Worm (Caenorhabditis elegans) whole organism, L1 larva: ENCODE data around the gene dnpp-1.
A peak's percentile ranks its signal among the peaks of the same experiment; 100 is the strongest.

ENCODE experiments used
- aly-2 ChIP-seq: fragments of 150-350 bp; optimal IDR thresholded peaks from 2 replicates; lab custom pipeline; 2014; ENCODE audit warnings: missing biosample characterization, missing genetic modification characterization
- ama-1 ChIP-seq: fragments of 150-350 bp; optimal IDR thresholded peaks from 2 replicates; lab custom pipeline; 2014
- blmp-1 ChIP-seq: fragments of 150-350 bp; optimal IDR thresholded peaks from 2 replicates; lab custom pipeline; 2014; ENCODE audit warnings: missing biosample characterization, missing genetic modification characterization
- ceh-63 ChIP-seq: fragments of 200-800 bp; sonication (Bioruptor generic); optimal IDR thresholded peaks from 2 replicates; lab custom pipeline; 2018; ENCODE audit warnings: mild to moderate bottlenecking, missing genetic modification characterization, missing compliant biosample characterization
- ceh-8 ChIP-seq: fragments of 200-800 bp; sonication (Bioruptor generic); optimal IDR thresholded peaks from 2 replicates; lab custom pipeline; 2018; ENCODE audit warnings: mild to moderate bottlenecking, missing genetic modification characterization, moderate library complexity, missing compliant biosample characterization
- ceh-82 ChIP-seq, 3 experiments: fragments of 150-350 bp in 1 of 3; sonication (generic microtip) in 2 of 3; optimal IDR thresholded peaks; 2 replicates each; lab custom pipeline; 2014 to 2017; ENCODE audit warnings: missing biosample characterization in 3 of 3, missing genetic modification characterization in 3 of 3
- ceh-88 ChIP-seq: fragments of 200-800 bp; sonication (Bioruptor generic); IDR thresholded peaks from 2 replicates; pipeline ENCODE4 v1.3.6; 2022; ENCODE audit warnings: missing genetic modification characterization, missing compliant biosample characterization
- ceh-90 ChIP-seq: sonication (generic microtip); optimal IDR thresholded peaks from 2 replicates; lab custom pipeline; 2016; ENCODE audit warnings: missing genetic modification characterization, missing compliant biosample characterization
- ces-1 ChIP-seq: fragments of 150-350 bp; optimal IDR thresholded peaks from 2 replicates; lab custom pipeline; 2014; ENCODE audit warnings: missing biosample characterization, missing genetic modification reagents, missing genetic modification characterization
- dpl-1 ChIP-seq, 3 experiments: fragments of 150-350 bp in 2 of 3; sonication (generic microtip) in 1 of 3; optimal IDR thresholded peaks; 2 replicates each; lab custom pipeline; 2014 to 2017; ENCODE audit warnings: missing biosample characterization in 3 of 3, missing genetic modification characterization in 3 of 3, missing genetic modification reagents in 3 of 3
- dsc-1 ChIP-seq: sonication (generic microtip); optimal IDR thresholded peaks from 2 replicates; lab custom pipeline; 2016; ENCODE audit warnings: mild to moderate bottlenecking, missing genetic modification characterization, missing compliant biosample characterization
- efl-1 ChIP-seq, 4 experiments: fragments of 150-350 bp; optimal IDR thresholded peaks in 3 of 4; peaks in 1 of 4; 1 replicate in 1 of 4; 2 replicates in 3 of 4; lab custom pipeline; 2014; ENCODE audit warnings: missing biosample characterization in 2 of 4, missing genetic modification characterization in 2 of 4, missing genetic modification reagents in 2 of 4
- efl-3 ChIP-seq: fragments of 200-800 bp; sonication (Bioruptor generic); optimal IDR thresholded peaks from 2 replicates; lab custom pipeline; 2018; ENCODE audit warnings: mild to moderate bottlenecking, missing genetic modification characterization, missing compliant biosample characterization
- egl-27 ChIP-seq, 2 experiments: fragments of 150-350 bp in 1 of 2; sonication (generic microtip); optimal IDR thresholded peaks; 3 replicates each; lab custom pipeline; 2017 to 2018; ENCODE audit warnings: missing biosample characterization in 2 of 2, missing genetic modification characterization in 2 of 2, missing genetic modification reagents in 2 of 2
- elt-2 ChIP-seq: sonication (generic microtip); optimal IDR thresholded peaks from 2 replicates; lab custom pipeline; 2016; ENCODE audit warnings: missing genetic modification characterization, mild to moderate bottlenecking, inconsistent platforms, missing compliant biosample characterization, missing genetic modification reagents
- fkh-4 ChIP-seq: sonication (generic microtip); optimal IDR thresholded peaks from 2 replicates; lab custom pipeline; 2016; ENCODE audit warnings: missing compliant biosample characterization, missing genetic modification characterization, borderline replicate concordance
- grh-1 ChIP-seq: fragments of 200-800 bp; sonication (Bioruptor generic); IDR thresholded peaks from 2 replicates; pipeline ENCODE4 v1.3.6; 2022; ENCODE audit warnings: missing genetic modification reagents, missing genetic modification characterization, missing compliant biosample characterization
- hlh-17 ChIP-seq: fragments of 200-800 bp; sonication (Bioruptor generic); optimal IDR thresholded peaks from 2 replicates; lab custom pipeline; 2018; ENCODE audit warnings: missing genetic modification characterization, mild to moderate bottlenecking, missing compliant biosample characterization, moderate library complexity, borderline replicate concordance
- hlh-4 ChIP-seq: sonication (generic microtip); optimal IDR thresholded peaks from 2 replicates; lab custom pipeline; 2016; ENCODE audit warnings: mild to moderate bottlenecking, missing genetic modification characterization, missing compliant biosample characterization
- isw-1 ChIP-seq: fragments of 200-800 bp; sonication (Bioruptor generic); IDR thresholded peaks from 2 replicates; pipeline ENCODE4 v1.3.6; 2022; ENCODE audit warnings: missing genetic modification characterization, missing compliant biosample characterization
- lin-13 ChIP-seq: fragments of 150-350 bp; optimal IDR thresholded peaks from 2 replicates; lab custom pipeline; 2014; ENCODE audit warnings: missing biosample characterization, missing genetic modification reagents, missing genetic modification characterization
- lin-14 ChIP-seq: fragments of 200-800 bp; sonication (Bioruptor generic); optimal IDR thresholded peaks from 2 replicates; lab custom pipeline; 2018; ENCODE audit warnings: mild to moderate bottlenecking, missing genetic modification characterization, moderate library complexity, missing compliant biosample characterization
- lin-35 ChIP-seq, 2 experiments: fragments of 150-350 bp; optimal IDR thresholded peaks; 2 replicates each; lab custom pipeline; 2014; ENCODE audit warnings: missing biosample characterization in 2 of 2, missing genetic modification characterization in 2 of 2, missing genetic modification reagents in 2 of 2
- lin-39 ChIP-seq: fragments of 150-350 bp; optimal IDR thresholded peaks from 2 replicates; lab custom pipeline; 2014; ENCODE audit warnings: missing biosample characterization, missing genetic modification reagents, missing genetic modification characterization
- lsy-2 ChIP-seq, 2 experiments: fragments of 150-350 bp; optimal IDR thresholded peaks; 2 replicates each; lab custom pipeline; 2014; ENCODE audit warnings: missing biosample characterization in 2 of 2, missing genetic modification characterization in 2 of 2
- mdl-1 ChIP-seq, 2 experiments: fragments of 150-350 bp; optimal IDR thresholded peaks; 2 replicates each; lab custom pipeline; 2014 to 2017; ENCODE audit warnings: missing biosample characterization in 2 of 2, missing genetic modification characterization in 2 of 2, inconsistent platforms in 1 of 2
- mep-1 ChIP-seq: fragments of 150-350 bp; optimal IDR thresholded peaks from 2 replicates; lab custom pipeline; 2014; ENCODE audit warnings: missing biosample characterization, missing genetic modification characterization
- nhr-11 ChIP-seq: fragments of 150-350 bp; optimal IDR thresholded peaks from 2 replicates; lab custom pipeline; 2014; ENCODE audit warnings: missing biosample characterization, missing genetic modification characterization
- nhr-19 ChIP-seq: fragments of 200-800 bp; sonication (Bioruptor generic); conservative IDR thresholded peaks from 2 replicates; pipeline ENCODE4 v1.3.6; 2022; ENCODE audit warnings: missing genetic modification characterization, missing compliant biosample characterization
- nhr-20 ChIP-seq: sonication (generic microtip); optimal IDR thresholded peaks from 2 replicates; lab custom pipeline; 2016; ENCODE audit warnings: mild to moderate bottlenecking, missing genetic modification characterization, missing compliant biosample characterization
- nhr-28 ChIP-seq: fragments of 150-350 bp; optimal IDR thresholded peaks from 2 replicates; lab custom pipeline; 2014; ENCODE audit warnings: missing biosample characterization, missing genetic modification characterization
- nhr-71 ChIP-seq: sonication (generic microtip); optimal IDR thresholded peaks from 2 replicates; lab custom pipeline; 2016; ENCODE audit warnings: mild to moderate bottlenecking, missing genetic modification characterization, moderate library complexity, missing compliant biosample characterization
- nhr-85 ChIP-seq: sonication (generic microtip); peaks from one replicate; lab custom pipeline; 2016; ENCODE audit warnings: missing genetic modification characterization, inconsistent platforms, missing compliant biosample characterization
- nhr-90 ChIP-seq: sonication (generic microtip); optimal IDR thresholded peaks from 2 replicates; lab custom pipeline; 2016; ENCODE audit warnings: mild to moderate bottlenecking, missing genetic modification characterization, missing compliant biosample characterization; ENCODE audit not compliant: poor library complexity
- pax-3 ChIP-seq: fragments of 200-800 bp; sonication (Bioruptor generic); optimal IDR thresholded peaks from 2 replicates; lab custom pipeline; 2018; ENCODE audit warnings: mild to moderate bottlenecking, missing genetic modification characterization, moderate library complexity, missing compliant biosample characterization
- rnt-1 ChIP-seq: sonication (generic microtip); optimal IDR thresholded peaks from 2 replicates; lab custom pipeline; 2016; ENCODE audit warnings: mild to moderate bottlenecking, missing genetic modification characterization, moderate library complexity, missing compliant biosample characterization
- skn-1 ChIP-seq: fragments of 150-350 bp; optimal IDR thresholded peaks from 2 replicates; lab custom pipeline; 2014; ENCODE audit warnings: missing biosample characterization, missing genetic modification characterization
- snu-23 ChIP-seq: sonication (generic microtip); optimal IDR thresholded peaks from 2 replicates; lab custom pipeline; 2016; ENCODE audit warnings: missing genetic modification characterization, missing compliant biosample characterization
- sptf-1 ChIP-seq: fragments of 150-350 bp; optimal IDR thresholded peaks from 2 replicates; lab custom pipeline; 2014; ENCODE audit warnings: missing biosample characterization, missing genetic modification characterization
- sup-37 ChIP-seq: fragments of 200-800 bp; sonication (Bioruptor generic); optimal IDR thresholded peaks from 2 replicates; lab custom pipeline; 2018; ENCODE audit warnings: mild to moderate bottlenecking, missing genetic modification characterization, missing compliant biosample characterization
- swsn-7 ChIP-seq: sonication (generic microtip); optimal IDR thresholded peaks from 2 replicates; lab custom pipeline; 2016; ENCODE audit warnings: missing genetic modification characterization, missing compliant biosample characterization
- unc-62 ChIP-seq: fragments of 150-350 bp; optimal IDR thresholded peaks from 2 replicates; lab custom pipeline; 2014; ENCODE audit warnings: missing biosample characterization, missing genetic modification reagents, missing genetic modification characterization
- unc-86 ChIP-seq: sonication (generic microtip); optimal IDR thresholded peaks from 2 replicates; lab custom pipeline; 2016; ENCODE audit warnings: missing genetic modification characterization, missing compliant biosample characterization
- xbp-1 ChIP-seq: sonication (generic microtip); optimal IDR thresholded peaks from 2 replicates; lab custom pipeline; 2016; ENCODE audit warnings: missing genetic modification characterization, missing compliant biosample characterization
- zip-4 ChIP-seq: fragments of 200-800 bp; sonication (Bioruptor generic); optimal IDR thresholded peaks from 2 replicates; lab custom pipeline; 2018; ENCODE audit warnings: mild to moderate bottlenecking, missing genetic modification characterization, moderate library complexity, missing compliant biosample characterization

Gene dnpp-1

ce11 chrIII:5874263-5874662 is 10.7 kb upstream of the dnpp-1 start (continued):
- peak; percentile 58 for TF ChIP-seq nhr-19
- peak; percentile 16 for TF ChIP-seq xbp-1 (tag; lab: Kevin White, UChicago)
- peak; percentile 91 for TF ChIP-seq ama-1
- TF ChIP-seq lsy-2 (tag; optimal IDR thresholded peaks at IDR 0.05; lab: Kevin White, UChicago), result peak in 1 of 2 experiments; percentile 24
- no peak for TF ChIP-seq efl-3 (GFP tag; lab: Kevin White, UChicago)
- TF ChIP-seq nhr-90 (tag; lab: Kevin White, UChicago), result peak; percentile 85
- no peak for TF ChIP-seq ceh-90
- TF ChIP-seq lin-39 (tag; lab: Kevin White, UChicago), result no peak
- TF ChIP-seq swsn-7, result peak; percentile 11
- TF ChIP-seq dpl-1 (GFP tag; optimal IDR thresholded peaks at IDR 0.05; lab: Kevin White, UChicago), result peak in 1 of 3 experiments; percentile 31
- TF ChIP-seq egl-27 (tag; optimal IDR thresholded peaks at IDR 0.05; lab: Kevin White, UChicago), result no peak
- peak; percentile 65 for TF ChIP-seq aly-2 (tag; lab: Kevin White, UChicago)
- no peak for TF ChIP-seq hlh-17 (GFP tag; lab: Kevin White, UChicago)
- TF ChIP-seq ceh-82 (tag; optimal IDR thresholded peaks at IDR 0.05; lab: Kevin White, UChicago), result no peak
- TF ChIP-seq elt-2 (tag; lab: Kevin White, UChicago), result peak; percentile 13
- peak; percentile 77 for TF ChIP-seq nhr-20 (tag; lab: Kevin White, UChicago)
- no peak for TF ChIP-seq isw-1
- TF ChIP-seq lin-13 (GFP tag; lab: Kevin White, UChicago), result peak; percentile 46
- TF ChIP-seq blmp-1 (tag; lab: Kevin White, UChicago), result peak; percentile 39
- peak; percentile 75 for TF ChIP-seq snu-23 (GFP tag; lab: Kevin White, UChicago)
- TF ChIP-seq efl-1 (optimal IDR thresholded peaks at IDR 0.05; lab: Kevin White, UChicago), result peak in 1 of 2 experiments; percentile 14
- TF ChIP-seq efl-1 (GFP tag; optimal IDR thresholded peaks at IDR 0.05 in 1 of 2; lab: Kevin White, UChicago), result peak in 1 of 2 experiments; percentile 60
- TF ChIP-seq skn-1 (tag; lab: Kevin White, UChicago), result no peak
- peak; percentile 86 for TF ChIP-seq nhr-85 (tag; lab: Kevin White, UChicago)

ce11 chrIII:5872288-5872687 is 8.7 kb upstream of the dnpp-1 start:
- TF ChIP-seq ceh-82 (tag; optimal IDR thresholded peaks at IDR 0.05; lab: Kevin White, UChicago) (no peak), nhr-28 (tag; lab: Kevin White, UChicago) (no peak), ces-1 (no peak), nhr-85 (tag; lab: Kevin White, UChicago) (no peak), ceh-88 (no peak), grh-1 (GFP tag; lab: Robert Waterston, UW) (no peak), unc-62 (no peak), isw-1 (no peak), lin-14 (peak; percentile 31), mdl-1 (tag; optimal IDR thresholded peaks at IDR 0.05; lab: Kevin White, UChicago) (no peak), sptf-1 (no peak), nhr-71 (tag; lab: Kevin White, UChicago) (peak; percentile 23), xbp-1 (tag; lab: Kevin White, UChicago) (no peak), pax-3 (tag; lab: Kevin White, UChicago) (no peak), nhr-11 (tag; lab: Kevin White, UChicago) (no peak), unc-86 (tag; lab: Kevin White, UChicago) (no peak), ceh-8 (GFP tag; lab: Kevin White, UChicago) (no peak), lin-39 (tag; lab: Kevin White, UChicago) (no peak), egl-27 (tag; optimal IDR thresholded peaks at IDR 0.05; lab: Kevin White, UChicago) (no peak), elt-2 (tag; lab: Kevin White, UChicago) (no peak), mep-1 (no peak), fkh-4 (tag; lab: Kevin White, UChicago) (peak; percentile 90), sup-37 (GFP tag; lab: Kevin White, UChicago) (no peak), ceh-63 (no peak), blmp-1 (tag; lab: Kevin White, UChicago) (no peak), zip-4 (GFP tag; lab: Kevin White, UChicago) (no peak), snu-23 (GFP tag; lab: Kevin White, UChicago) (no peak), dsc-1 (peak; percentile 98), hlh-4 (tag; lab: Kevin White, UChicago) (no peak), lin-35 (GFP tag; optimal IDR thresholded peaks at IDR 0.05; lab: Kevin White, UChicago) (no peak), rnt-1 (tag; lab: Kevin White, UChicago) (peak; percentile 42)
